Fruit fly (Drosophila melanogaster) whole organism, embryonic: Measurements from ENCODE around the gene CG7991.

Experiments
- BtbVII ChIP-seq: fragments of 200-800 bp; sonication (Bioruptor generic); optimal IDR thresholded peaks from 3 replicates; lab custom pipeline; 2017; ENCODE audit warnings: missing biosample characterization, mild to moderate bottlenecking, missing genetic modification characterization
- CG11695 ChIP-seq: fragments of 200-800 bp; sonication (Bioruptor generic); IDR thresholded peaks from 3 replicates; pipeline ENCODE4 v1.3.6; 2022; ENCODE audit warnings: missing biosample characterization, missing genetic modification characterization
- CG12155 ChIP-seq: fragments of 200-800 bp; sonication (Bioruptor generic); optimal IDR thresholded peaks from 3 replicates; lab custom pipeline; 2016; ENCODE audit warnings: missing biosample characterization, missing genetic modification characterization
- CG12236 ChIP-seq: fragments of 200-800 bp; sonication (Bioruptor generic); optimal IDR thresholded peaks from 2 replicates; lab custom pipeline; 2016; ENCODE audit warnings: missing biosample characterization, missing genetic modification characterization
- CG13624 ChIP-seq: fragments of 200-800 bp; sonication (Bioruptor generic); optimal IDR thresholded peaks from 2 replicates; lab custom pipeline; 2016; ENCODE audit warnings: missing biosample characterization, missing genetic modification characterization
- CG1603 ChIP-seq: fragments of 200-800 bp; sonication (Bioruptor generic); optimal IDR thresholded peaks from 2 replicates; lab custom pipeline; 2019; ENCODE audit warnings: missing biosample characterization, mild to moderate bottlenecking, missing genetic modification characterization, moderate library complexity
- CG18764 ChIP-seq: fragments of 200-800 bp; sonication (Bioruptor generic); optimal IDR thresholded peaks from 3 replicates; lab custom pipeline; 2016; ENCODE audit warnings: missing biosample characterization, missing genetic modification characterization
- CG2678 ChIP-seq: fragments of 200-800 bp; sonication (Bioruptor generic); optimal IDR thresholded peaks from 3 replicates; lab custom pipeline; 2019; ENCODE audit warnings: missing biosample characterization, mild to moderate bottlenecking, missing genetic modification characterization, moderate library complexity
- CG32767 ChIP-seq: fragments of 200-800 bp; sonication (Bioruptor generic); IDR thresholded peaks from 2 replicates; pipeline ENCODE4 v1.3.6; 2022; ENCODE audit warnings: missing biosample characterization, missing genetic modification characterization
- CG33213 ChIP-seq: fragments of 200-800 bp; sonication (Bioruptor generic); optimal IDR thresholded peaks from 3 replicates; lab custom pipeline; 2016; ENCODE audit warnings: missing biosample characterization, missing genetic modification characterization
- CG33557 ChIP-seq: fragments of 200-800 bp; sonication (Bioruptor generic); optimal IDR thresholded peaks from 2 replicates; lab custom pipeline; 2019; ENCODE audit warnings: missing biosample characterization, mild to moderate bottlenecking, missing genetic modification characterization, moderate library complexity
- CG6854 ChIP-seq: fragments of 200-800 bp; sonication (Bioruptor generic); optimal IDR thresholded peaks from 3 replicates; lab custom pipeline; 2017; ENCODE audit warnings: missing biosample characterization, mild to moderate bottlenecking, missing genetic modification characterization
- CG7745 ChIP-seq: fragments of 200-800 bp; sonication (Bioruptor generic); optimal IDR thresholded peaks from 2 replicates; lab custom pipeline; 2018; ENCODE audit warnings: missing biosample characterization, mild to moderate bottlenecking, missing genetic modification characterization, moderate library complexity
- Dip2 ChIP-seq: fragments of 200-800 bp; sonication (Bioruptor generic); IDR thresholded peaks from 2 replicates; pipeline ENCODE4 v1.3.6; 2022; ENCODE audit warnings: missing biosample characterization, missing genetic modification characterization
- Eip74EF ChIP-seq, 2 experiments: fragments of 200-800 bp in 1 of 2; fragments of >200 bp in 1 of 2; sonication (Bioruptor generic) in 1 of 2; optimal IDR thresholded peaks; 2 replicates each; lab custom pipeline; 2017 to 2019; ENCODE audit warnings: missing biosample characterization in 2 of 2, missing genetic modification characterization in 2 of 2, mild to moderate bottlenecking in 1 of 2, moderate library complexity in 1 of 2
- HLH4C ChIP-seq: fragments of 200-800 bp; sonication (Bioruptor generic); IDR thresholded peaks from 3 replicates; pipeline ENCODE4 v1.3.6; 2022; ENCODE audit warnings: missing biosample characterization, missing genetic modification characterization; ENCODE audit not compliant: partially characterized antibody
- HLHmδ ChIP-seq: fragments of 200-800 bp; sonication (Bioruptor generic); optimal IDR thresholded peaks from 2 replicates; lab custom pipeline; 2018; ENCODE audit warnings: missing biosample characterization, mild to moderate bottlenecking, missing genetic modification characterization, moderate library complexity
- Hmr ChIP-seq: fragments of 200-800 bp; sonication (Bioruptor generic); optimal IDR thresholded peaks from 3 replicates; lab custom pipeline; 2017; ENCODE audit warnings: mild to moderate bottlenecking, missing biosample characterization, missing genetic modification reagents, missing genetic modification characterization
- Hr51 ChIP-seq, 2 experiments: fragments of 200-800 bp; sonication (Bioruptor generic); optimal IDR thresholded peaks; 2 replicates in 1 of 2; 3 replicates in 1 of 2; lab custom pipeline; 2016 to 2018; ENCODE audit warnings: missing biosample characterization in 2 of 2, missing genetic modification characterization in 2 of 2, mild to moderate bottlenecking in 1 of 2, moderate library complexity in 1 of 2
- Nf-YC ChIP-seq: fragments of 200-800 bp; optimal IDR thresholded peaks from 3 replicates; lab custom pipeline; 2019; ENCODE audit warnings: missing biosample characterization, mild to moderate bottlenecking, missing genetic modification characterization, moderate library complexity
- Oli ChIP-seq: fragments of 200-800 bp; sonication (Bioruptor generic); optimal IDR thresholded peaks from 2 replicates; lab custom pipeline; 2018; ENCODE audit warnings: missing biosample characterization, mild to moderate bottlenecking, missing genetic modification characterization, moderate library complexity
- YL-1 ChIP-seq: fragments of 200-800 bp; sonication (Bioruptor generic); optimal IDR thresholded peaks from 3 replicates; lab custom pipeline; 2017; ENCODE audit warnings: missing biosample characterization, mild to moderate bottlenecking, missing genetic modification characterization
- ab ChIP-seq: fragments of 200-800 bp; sonication (Bioruptor generic); optimal IDR thresholded peaks from 2 replicates; lab custom pipeline; 2016; ENCODE audit warnings: missing biosample characterization, missing genetic modification characterization
- aop ChIP-seq: fragments of 200-800 bp; sonication (Bioruptor generic); IDR thresholded peaks from 2 replicates; pipeline ENCODE4 v1.3.6; 2022; ENCODE audit warnings: missing biosample characterization, missing genetic modification characterization
- caup ChIP-seq: fragments of 200-800 bp; sonication (Bioruptor generic); optimal IDR thresholded peaks from 3 replicates; lab custom pipeline; 2017; ENCODE audit warnings: missing biosample characterization, mild to moderate bottlenecking, missing genetic modification characterization, moderate library complexity; ENCODE audit not compliant: severe bottlenecking
- cwo ChIP-seq: fragments of 200-800 bp; sonication (Bioruptor generic); optimal IDR thresholded peaks from 3 replicates; lab custom pipeline; 2017; ENCODE audit warnings: missing biosample characterization, missing genetic modification characterization, mild to moderate bottlenecking, moderate library complexity, missing genetic modification reagents
- emc ChIP-seq: fragments of 200-800 bp; sonication (Bioruptor generic); optimal IDR thresholded peaks from 2 replicates; lab custom pipeline; 2016; ENCODE audit warnings: missing biosample characterization, missing genetic modification characterization
- eve ChIP-seq, 2 experiments: fragments of >200 bp; optimal IDR thresholded peaks; 2 replicates each; lab custom pipeline; 2017; ENCODE audit warnings: missing biosample characterization in 2 of 2, missing genetic modification characterization in 2 of 2
- grau ChIP-seq: fragments of 200-800 bp; optimal IDR thresholded peaks from 3 replicates; lab custom pipeline; 2019; ENCODE audit warnings: missing biosample characterization, mild to moderate bottlenecking, missing genetic modification characterization, moderate library complexity
- grn ChIP-seq: fragments of 200-800 bp; sonication (Bioruptor generic); optimal IDR thresholded peaks from 3 replicates; lab custom pipeline; 2017; ENCODE audit warnings: missing biosample characterization, missing genetic modification characterization
- gsb-n ChIP-seq: fragments of 200-800 bp; sonication (Bioruptor generic); optimal IDR thresholded peaks from 3 replicates; lab custom pipeline; 2018; ENCODE audit warnings: missing biosample characterization, mild to moderate bottlenecking, missing genetic modification characterization
- h ChIP-seq: fragments of >200 bp; optimal IDR thresholded peaks from 2 replicates; lab custom pipeline; 2017
- hbn ChIP-seq: fragments of 200-800 bp; sonication (Bioruptor generic); IDR thresholded peaks from 2 replicates; pipeline ENCODE4 v1.3.6; 2022; ENCODE audit warnings: missing biosample characterization, missing genetic modification characterization; ENCODE audit not compliant: partially characterized antibody
- insv ChIP-seq, 2 experiments: fragments of 200-800 bp; sonication (Bioruptor generic); optimal IDR thresholded peaks; 3 replicates each; lab custom pipeline; 2016 to 2018; ENCODE audit warnings: missing biosample characterization in 2 of 2, missing genetic modification characterization in 2 of 2
- lola ChIP-seq, 3 experiments: fragments of >200 bp in 2 of 3; fragments of 200-800 bp in 1 of 3; sonication (Bioruptor generic) in 1 of 3; optimal IDR thresholded peaks; 2 replicates each; lab custom pipeline; 2017 to 2019; ENCODE audit warnings: missing biosample characterization in 3 of 3, missing genetic modification characterization in 3 of 3, mild to moderate bottlenecking in 1 of 3, moderate library complexity in 1 of 3
- mirr ChIP-seq: fragments of 200-800 bp; sonication (Bioruptor generic); optimal IDR thresholded peaks from 3 replicates; lab custom pipeline; 2018; ENCODE audit warnings: missing biosample characterization, mild to moderate bottlenecking, missing genetic modification characterization
- nom ChIP-seq: fragments of 200-800 bp; sonication (Bioruptor generic); optimal IDR thresholded peaks from 2 replicates; lab custom pipeline; 2017; ENCODE audit warnings: missing biosample characterization, missing genetic modification characterization, mild to moderate bottlenecking, moderate library complexity, missing genetic modification reagents
- onecut ChIP-seq: fragments of 200-800 bp; sonication (Bioruptor generic); IDR thresholded peaks from 2 replicates; pipeline ENCODE4 v1.3.6; 2022; ENCODE audit warnings: missing biosample characterization, missing genetic modification characterization
- p53 ChIP-seq: fragments of 200-800 bp; sonication (Bioruptor generic); optimal IDR thresholded peaks from 2 replicates; lab custom pipeline; 2016; ENCODE audit warnings: missing biosample characterization, missing genetic modification characterization
- pho ChIP-seq: fragments of 200-800 bp; sonication (Bioruptor generic); optimal IDR thresholded peaks from 2 replicates; lab custom pipeline; 2016; ENCODE audit warnings: missing biosample characterization, missing genetic modification characterization
- shn ChIP-seq: fragments of 200-800 bp; sonication (Bioruptor generic); optimal IDR thresholded peaks from 3 replicates; lab custom pipeline; 2016; ENCODE audit warnings: missing biosample characterization, missing genetic modification characterization
- sqz ChIP-seq: fragments of 200-800 bp; sonication (Bioruptor generic); optimal IDR thresholded peaks from 3 replicates; lab custom pipeline; 2018; ENCODE audit warnings: missing biosample characterization, mild to moderate bottlenecking, missing genetic modification characterization
- tap ChIP-seq: fragments of 200-800 bp; optimal IDR thresholded peaks from 3 replicates; lab custom pipeline; 2019; ENCODE audit warnings: missing biosample characterization, mild to moderate bottlenecking, missing genetic modification characterization, moderate library complexity
- tgo ChIP-seq: fragments of 200-800 bp; sonication (Bioruptor generic); IDR thresholded peaks from 3 replicates; pipeline ENCODE4 v1.3.6; 2022; ENCODE audit warnings: missing biosample characterization, missing genetic modification characterization
- twi ChIP-seq: fragments of 200-800 bp; optimal IDR thresholded peaks from 2 replicates; lab custom pipeline; 2019; ENCODE audit warnings: missing biosample characterization, mild to moderate bottlenecking, missing genetic modification characterization, moderate library complexity
- vnd ChIP-seq: fragments of 200-800 bp; sonication (Bioruptor generic); IDR thresholded peaks from 3 replicates; pipeline ENCODE4 v1.3.6; 2022; ENCODE audit warnings: missing biosample characterization, missing genetic modification characterization; ENCODE audit not compliant: partially characterized antibody
- vvl ChIP-seq: fragments of 200-800 bp; sonication (Bioruptor generic); IDR thresholded peaks from 2 replicates; pipeline ENCODE4 v1.3.6; 2022; ENCODE audit warnings: missing biosample characterization, missing genetic modification characterization
- wor ChIP-seq: fragments of 200-800 bp; sonication (Bioruptor generic); IDR thresholded peaks from 2 replicates; pipeline ENCODE4 v1.3.6; 2022; ENCODE audit warnings: missing biosample characterization, missing genetic modification characterization
- z ChIP-seq: fragments of 200-800 bp; sonication (Bioruptor generic); IDR thresholded peaks from 3 replicates; pipeline ENCODE4 v1.3.6; 2022; ENCODE audit warnings: missing biosample characterization, missing genetic modification characterization
- zen2 ChIP-seq: fragments of 200-800 bp; sonication (Bioruptor generic); IDR thresholded peaks from 3 replicates; pipeline ENCODE4 v1.3.6; 2022; ENCODE audit warnings: missing biosample characterization, missing genetic modification characterization; ENCODE audit not compliant: partially characterized antibody

Gene CG7991

dm6 chr3L:1730873-1731272, 56.4 kb downstream of the CG7991 start, which contains the start of gene drpr (continued):
- TF ChIP-seq YL-1 (GFP tag; lab: Kevin White, UChicago), result peak; percentile 83
- no peak for TF ChIP-seq Oli (tag; lab: Kevin White, UChicago)
- TF ChIP-seq Dip2 (GFP tag; lab: Robert Waterston, UW), result no peak
- TF ChIP-seq h, result no peak
- TF ChIP-seq CG12236 (GFP tag; lab: Kevin White, UChicago), result no peak
- no peak for TF ChIP-seq CG6854
- no peak for TF ChIP-seq gsb-n (tag; lab: Kevin White, UChicago)
- peak in 1 of 2 experiments; percentile 22 for TF ChIP-seq Eip74EF (GFP tag; optimal IDR thresholded peaks at IDR 0.05; lab: Kevin White, UChicago)
- no peak for TF ChIP-seq p53 (GFP tag; lab: Kevin White, UChicago)
- TF ChIP-seq CG33213 (GFP tag; lab: Kevin White, UChicago), result peak; percentile 47
- no peak for TF ChIP-seq insv (GFP tag; optimal IDR thresholded peaks at IDR 0.05; lab: Kevin White, UChicago)
- TF ChIP-seq CG11695 (GFP tag; lab: Robert Waterston, UW), result no peak
- no peak for TF ChIP-seq CG18764 (GFP tag; lab: Kevin White, UChicago)
- TF ChIP-seq onecut (GFP tag; lab: Robert Waterston, UW), result no peak
- peak; percentile 79 for TF ChIP-seq CG1603
- TF ChIP-seq CG7745 (tag; lab: Kevin White, UChicago), result no peak
- TF ChIP-seq CG13624, result no peak
- TF ChIP-seq pho (GFP tag; lab: Kevin White, UChicago), result no peak
- no peak for TF ChIP-seq aop (GFP tag; lab: Robert Waterston, UW)
- TF ChIP-seq HLH4C (GFP tag; lab: Robert Waterston, UW), result 0 out of 3 replicates have a peak, but pooled peaks have one; percentile 35
- TF ChIP-seq tgo (GFP tag; lab: Robert Waterston, UW), result no peak
- TF ChIP-seq wor (GFP tag; lab: Robert Waterston, UW), result no peak
- TF ChIP-seq hbn (GFP tag; lab: Robert Waterston, UW), result no peak
- TF ChIP-seq shn (GFP tag; lab: Kevin White, UChicago), result no peak
- no peak for TF ChIP-seq twi (tag; lab: Kevin White, UChicago)
- TF ChIP-seq CG33557 (GFP tag; lab: Kevin White, UChicago), result peak; percentile 13
- peak; percentile 53 for TF ChIP-seq nom (GFP tag; lab: Kevin White, UChicago)
- TF ChIP-seq mirr, result peak; percentile 7
- no peak for TF ChIP-seq CG32767
- TF ChIP-seq sqz (GFP tag; lab: Kevin White, UChicago), result no peak
- no peak for TF ChIP-seq zen2 (GFP tag; lab: Robert Waterston, UW)
- peak; percentile 43 for TF ChIP-seq BtbVII
- no peak for TF ChIP-seq CG12155 (GFP tag; lab: Kevin White, UChicago)
- peak; percentile 46 for TF ChIP-seq Nf-YC (tag; lab: Kevin White, UChicago)
- TF ChIP-seq Hr51 (GFP tag; optimal IDR thresholded peaks at IDR 0.05; lab: Kevin White, UChicago), result no peak
- TF ChIP-seq ab (GFP tag; lab: Kevin White, UChicago), result no peak
- TF ChIP-seq grn (GFP tag; lab: Kevin White, UChicago), result no peak
- peak; percentile 78 for TF ChIP-seq z
- TF ChIP-seq Hmr (GFP tag; lab: Kevin White, UChicago), result peak; percentile 41
- no peak for TF ChIP-seq eve (GFP tag; optimal IDR thresholded peaks at IDR 0.05; lab: Kevin White, UChicago)
- TF ChIP-seq caup (GFP tag; lab: Kevin White, UChicago), result peak; percentile 21
- no peak for TF ChIP-seq vnd (GFP tag; lab: Robert Waterston, UW)
- peak; percentile 27 for TF ChIP-seq grau (tag; lab: Kevin White, UChicago)
- peak; percentile 19 for TF ChIP-seq HLHmδ (GFP tag; lab: Kevin White, UChicago)
- no peak for TF ChIP-seq cwo
- TF ChIP-seq tap, result no peak
- peak; percentile 8 for TF ChIP-seq CG2678
- peak; percentile 61 for TF ChIP-seq vvl (GFP tag; lab: Robert Waterston, UW)
- no peak for TF ChIP-seq emc (GFP tag; lab: Kevin White, UChicago)
- no peak for TF ChIP-seq lola (GFP tag; optimal IDR thresholded peaks at IDR 0.05; lab: Kevin White, UChicago)
